In the genomic region with DNA sequence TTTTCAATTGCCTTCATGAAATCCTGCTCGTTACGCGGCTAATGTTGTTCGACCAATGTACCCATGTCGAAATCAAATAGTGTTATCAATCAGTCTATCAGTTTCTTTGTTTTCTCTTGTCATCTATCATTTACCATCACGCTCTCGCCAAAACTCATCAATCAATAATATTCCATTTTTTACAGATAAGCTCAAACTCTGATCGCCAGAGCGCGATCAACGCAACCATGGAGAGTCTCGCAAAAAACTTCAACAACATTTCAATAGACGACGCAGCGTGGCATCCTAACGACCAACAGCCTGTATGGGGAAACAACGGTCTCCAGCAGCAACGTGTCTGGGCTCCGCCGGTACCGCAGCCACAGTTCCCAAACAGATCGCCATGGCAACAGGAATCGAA, we compare ENCODE assay signal across 5 worm cellular contexts.
TF ChIP-seq lines count a peak whose summit lies in the region.

A gene (plus strand): TSS at position 186 of the 400 bp plus-strand sequence.

TF ChIP-seq in whole organism, L1 larva, 84 proteins besides CTCF, POLR2A, EP300 and RAD21:
- no peak for TF ChIP-seq mep-1 (tag; optimal IDR thresholded peaks at IDR 0.05; lab: Kevin White, UChicago)
- peak; percentile 69 for TF ChIP-seq nhr-85 (tag; lab: Kevin White, UChicago)

TF ChIP-seq in whole organism, L2 larva, 48 proteins besides CTCF, POLR2A, EP300 and RAD21:
- TF ChIP-seq fos-1 (tag; optimal IDR thresholded peaks at IDR 0.05; lab: Kevin White, UChicago) (peak; percentile 7), peb-1 (tag; optimal IDR thresholded peaks at IDR 0.05; lab: Kevin White, UChicago) (no peak)
TF ChIP-seq in whole organism, L2 larva: peak in this region for 1.

TF ChIP-seq in whole organism, L3 larva, 47 proteins besides CTCF, POLR2A, EP300 and RAD21:
- no peak for TF ChIP-seq fos-1 (tag; optimal IDR thresholded peaks at IDR 0.05; lab: Kevin White, UChicago)
- TF ChIP-seq nhr-77 (tag; optimal IDR thresholded peaks at IDR 0.05; lab: Kevin White, UChicago) = no peak
- no peak for TF ChIP-seq nhr-25 (tag; optimal IDR thresholded peaks at IDR 0.05; lab: Kevin White, UChicago)
- no peak for TF ChIP-seq fkh-10 (GFP tag; optimal IDR thresholded peaks at IDR 0.05; lab: Kevin White, UChicago)
- no peak for TF ChIP-seq nhr-67 (tag; optimal IDR thresholded peaks at IDR 0.05; lab: Kevin White, UChicago)
- TF ChIP-seq ZK546.5 (tag; optimal IDR thresholded peaks at IDR 0.05; lab: Kevin White, UChicago) = no peak
- peak; percentile 43 for TF ChIP-seq ama-1 (optimal IDR thresholded peaks at IDR 0.05; lab: Kevin White, UChicago)
- no peak for TF ChIP-seq unc-62 (GFP tag; optimal IDR thresholded peaks at IDR 0.05; lab: Kevin White, UChicago)
- TF ChIP-seq elt-2 (tag; optimal IDR thresholded peaks at IDR 0.05; lab: Kevin White, UChicago) = peak; percentile 25
- TF ChIP-seq nhr-12 (tag; optimal IDR thresholded peaks at IDR 0.05; lab: Kevin White, UChicago) = no peak
- TF ChIP-seq hmg-11 (tag; optimal IDR thresholded peaks at IDR 0.05; lab: Kevin White, UChicago) = no peak
- peak; percentile 3 for TF ChIP-seq ceh-28 (tag; optimal IDR thresholded peaks at IDR 0.05; lab: Kevin White, UChicago)
- no peak for TF ChIP-seq R02D3.7 (tag; optimal IDR thresholded peaks at IDR 0.05; lab: Kevin White, UChicago)
- no peak for TF ChIP-seq egl-5 (tag; optimal IDR thresholded peaks at IDR 0.05; lab: Kevin White, UChicago)
- TF ChIP-seq egl-27 (tag; optimal IDR thresholded peaks at IDR 0.05; lab: Kevin White, UChicago) = no peak
- TF ChIP-seq mml-1 (tag; optimal IDR thresholded peaks at IDR 0.05; lab: Kevin White, UChicago) = no peak
- no peak for TF ChIP-seq daf-12 (tag; optimal IDR thresholded peaks at IDR 0.05; lab: Kevin White, UChicago)

TF ChIP-seq in whole organism, L4 larva, 104 proteins besides CTCF, POLR2A, EP300 and RAD21:
- TF ChIP-seq dmd-6 (GFP tag; IDR thresholded peaks at IDR 0.05; lab: Robert Waterston, UW) (peak; percentile 24; the same call in 1 of the 2 replicates), ceh-20 (GFP tag; IDR thresholded peaks at IDR 0.05; lab: Robert Waterston, UW) (no peak), unc-62 (GFP tag; optimal IDR thresholded peaks at IDR 0.05 in 1 of 2; lab: Kevin White, UChicago) (no peak), unc-62 (tag; optimal IDR thresholded peaks at IDR 0.05; lab: Kevin White, UChicago) (no peak), daf-19 (GFP tag; conservative IDR thresholded peaks at IDR 0.05; lab: Robert Waterston, UW) (no peak), dve-1 (tag; optimal IDR thresholded peaks at IDR 0.05; lab: Kevin White, UChicago; ENCODE audit: insufficient read depth) (peak; percentile 21), pha-4 (GFP tag; IDR thresholded peaks at IDR 0.05; lab: Robert Waterston, UW) (no peak), pha-4 (tag; optimal IDR thresholded peaks at IDR 0.05; lab: Kevin White, UChicago) (no peak), dmd-9 (GFP tag; IDR thresholded peaks at IDR 0.05; lab: Robert Waterston, UW) (0 out of 2 replicates have a peak, but pooled peaks have one; percentile 30), duxl-1 (tag; optimal IDR thresholded peaks at IDR 0.05; lab: Kevin White, UChicago; ENCODE audit: poor library complexity) (no peak), nhr-41 (GFP tag; IDR thresholded peaks at IDR 0.05; lab: Robert Waterston, UW) (no peak), php-3 (GFP tag; IDR thresholded peaks at IDR 0.05; lab: Robert Waterston, UW) (peak; percentile 51; the same call in 1 of the 2 replicates), nhr-28 (tag; optimal IDR thresholded peaks at IDR 0.05; lab: Kevin White, UChicago) (peak; percentile 17), daf-16 (GFP tag; optimal IDR thresholded peaks at IDR 0.05; lab: Kevin White, UChicago) (no peak), daf-16 (tag; optimal IDR thresholded peaks at IDR 0.05; lab: Kevin White, UChicago) (peak; percentile 27), ceh-82 (tag; optimal IDR thresholded peaks at IDR 0.05; lab: Kevin White, UChicago) (no peak)

TF ChIP-seq in whole organism, young adult, 124 proteins besides CTCF, POLR2A, EP300 and RAD21:
- TF ChIP-seq nhr-80 (tag; optimal IDR thresholded peaks at IDR 0.05; lab: Kevin White, UChicago) (peak; percentile 10), atf-7 (tag; optimal IDR thresholded peaks at IDR 0.05; lab: Kevin White, UChicago) (no peak)
